Fruit fly (Drosophila melanogaster) whole organism, prepupa: ENCODE data around the gene CG17271.

Experiments
- Blimp-1 ChIP-seq: fragments of 200-800 bp; sonication (Bioruptor generic); optimal IDR thresholded peaks from 3 replicates; lab custom pipeline; 2017; ENCODE audit warnings: missing biosample characterization, missing genetic modification characterization, mild to moderate bottlenecking, moderate library complexity, missing genetic modification reagents
- CG10631 ChIP-seq: fragments of 200-800 bp; sonication (Bioruptor generic); optimal IDR thresholded peaks from 2 replicates; lab custom pipeline; 2016; ENCODE audit warnings: missing biosample characterization, missing genetic modification characterization
- CG10669 ChIP-seq: fragments of 200-800 bp; sonication (Bioruptor generic); optimal IDR thresholded peaks from 3 replicates; lab custom pipeline; 2018; ENCODE audit warnings: missing biosample characterization, mild to moderate bottlenecking, missing genetic modification characterization, moderate library complexity
- CG11294 ChIP-seq: fragments of 200-800 bp; sonication (Bioruptor generic); IDR thresholded peaks from 2 replicates; pipeline ENCODE4 v1.3.6; 2022; ENCODE audit warnings: missing biosample characterization, missing genetic modification characterization
- CG11762 ChIP-seq: fragments of 200-800 bp; sonication (Bioruptor generic); optimal IDR thresholded peaks from 3 replicates; lab custom pipeline; 2016; ENCODE audit warnings: missing biosample characterization, missing genetic modification characterization; ENCODE audit not compliant: insufficient read depth
- CG11902 ChIP-seq: fragments of 200-800 bp; sonication (Bioruptor generic); optimal IDR thresholded peaks from 3 replicates; lab custom pipeline; 2016; ENCODE audit warnings: missing biosample characterization, missing genetic modification characterization
- CG15336 ChIP-seq: fragments of 200-800 bp; sonication (Bioruptor generic); IDR thresholded peaks from 2 replicates; pipeline ENCODE4 v1.3.6; 2022; ENCODE audit warnings: missing biosample characterization, missing genetic modification characterization
- CG1621 ChIP-seq: fragments of 200-800 bp; sonication (Bioruptor generic); optimal IDR thresholded peaks from 3 replicates; lab custom pipeline; 2018; ENCODE audit warnings: missing biosample characterization, mild to moderate bottlenecking, missing genetic modification characterization
- CG16779 ChIP-seq: fragments of 200-800 bp; sonication (Bioruptor generic); optimal IDR thresholded peaks from 3 replicates; lab custom pipeline; 2017; ENCODE audit warnings: missing biosample characterization, mild to moderate bottlenecking, missing genetic modification characterization
- CG3032 ChIP-seq: fragments of 200-800 bp; optimal IDR thresholded peaks from 2 replicates; lab custom pipeline; 2019; ENCODE audit warnings: missing biosample characterization, mild to moderate bottlenecking, missing genetic modification characterization, moderate library complexity
- CG31627 ChIP-seq: fragments of 200-800 bp; sonication (Bioruptor generic); optimal IDR thresholded peaks from 3 replicates; lab custom pipeline; 2016; ENCODE audit warnings: missing biosample characterization, missing genetic modification characterization
- CG32006 ChIP-seq: fragments of 200-800 bp; sonication (Bioruptor generic); optimal IDR thresholded peaks from 3 replicates; lab custom pipeline; 2017; ENCODE audit warnings: missing biosample characterization, mild to moderate bottlenecking, missing genetic modification characterization
- CG6163 ChIP-seq: fragments of 200-800 bp; sonication (Bioruptor generic); IDR thresholded peaks from 3 replicates; pipeline ENCODE4 v1.3.6; 2022; ENCODE audit warnings: missing biosample characterization, missing genetic modification characterization
- CG6276 ChIP-seq: fragments of 200-800 bp; sonication (Bioruptor generic); optimal IDR thresholded peaks from 2 replicates; lab custom pipeline; 2017; ENCODE audit warnings: missing biosample characterization, mild to moderate bottlenecking, missing genetic modification characterization
- CG6792 ChIP-seq: fragments of 200-800 bp; sonication (Bioruptor generic); optimal IDR thresholded peaks from 3 replicates; lab custom pipeline; 2016; ENCODE audit warnings: missing biosample characterization, missing genetic modification characterization
- CG6808 ChIP-seq: fragments of 200-800 bp; sonication (Bioruptor generic); optimal IDR thresholded peaks from 3 replicates; lab custom pipeline; 2017; ENCODE audit warnings: missing biosample characterization, missing genetic modification characterization, mild to moderate bottlenecking, moderate library complexity, missing genetic modification reagents
- CG6854 ChIP-seq: fragments of 200-800 bp; sonication (Bioruptor generic); optimal IDR thresholded peaks from 2 replicates; lab custom pipeline; 2017; ENCODE audit warnings: missing biosample characterization, mild to moderate bottlenecking, missing genetic modification characterization
- CG8119 ChIP-seq: fragments of 200-800 bp; sonication (Bioruptor generic); IDR thresholded peaks from 3 replicates; pipeline ENCODE4 v1.3.6; 2022; ENCODE audit warnings: missing biosample characterization, missing genetic modification characterization
- CG8319 ChIP-seq: fragments of 200-800 bp; sonication (Bioruptor generic); optimal IDR thresholded peaks from 3 replicates; lab custom pipeline; 2016; ENCODE audit warnings: missing biosample characterization, missing genetic modification characterization
- CG8632 ChIP-seq: fragments of 200-800 bp; sonication (Bioruptor generic); optimal IDR thresholded peaks from 3 replicates; lab custom pipeline; 2016; ENCODE audit warnings: missing biosample characterization, missing genetic modification characterization
- CG9139 ChIP-seq: fragments of 200-800 bp; sonication (Bioruptor generic); optimal IDR thresholded peaks from 3 replicates; lab custom pipeline; 2017; ENCODE audit warnings: missing biosample characterization, mild to moderate bottlenecking, missing genetic modification characterization
- Eip78C ChIP-seq: fragments of 200-800 bp; sonication (Bioruptor generic); peaks from one replicate; lab custom pipeline; 2016; ENCODE audit warnings: missing biosample characterization, missing genetic modification characterization
- Eip93F ChIP-seq: fragments of 200-800 bp; sonication (Bioruptor generic); optimal IDR thresholded peaks from 2 replicates; lab custom pipeline; 2016; ENCODE audit warnings: missing biosample characterization, mild to moderate bottlenecking, missing genetic modification characterization
- Ets96B ChIP-seq: fragments of 200-800 bp; optimal IDR thresholded peaks from 2 replicates; lab custom pipeline; 2019; ENCODE audit warnings: missing biosample characterization, mild to moderate bottlenecking, missing genetic modification characterization, moderate library complexity
- Gug ChIP-seq: fragments of 200-800 bp; sonication (Bioruptor generic); IDR thresholded peaks from 2 replicates; pipeline ENCODE4 v1.3.6; 2022; ENCODE audit warnings: missing biosample characterization, missing genetic modification characterization
- Hr39 ChIP-seq: fragments of 200-800 bp; sonication (Bioruptor generic); optimal IDR thresholded peaks from 2 replicates; lab custom pipeline; 2016; ENCODE audit warnings: missing biosample characterization, missing genetic modification characterization
- Hr4 ChIP-seq: fragments of 200-800 bp; sonication (Bioruptor generic); optimal IDR thresholded peaks from 3 replicates; lab custom pipeline; 2016; ENCODE audit warnings: missing biosample characterization, missing genetic modification characterization
- Lpt ChIP-seq: fragments of 200-800 bp; sonication (Bioruptor generic); optimal IDR thresholded peaks from 3 replicates; lab custom pipeline; 2016; ENCODE audit warnings: missing biosample characterization, missing genetic modification characterization
- Met ChIP-seq: fragments of 200-800 bp; sonication (Bioruptor generic); optimal IDR thresholded peaks from 3 replicates; lab custom pipeline; 2016; ENCODE audit warnings: missing biosample characterization, missing genetic modification characterization
- Smox ChIP-seq: fragments of 200-800 bp; sonication (Bioruptor generic); optimal IDR thresholded peaks from 3 replicates; lab custom pipeline; 2016; ENCODE audit warnings: missing biosample characterization, missing genetic modification characterization
- Sox102F ChIP-seq: fragments of 200-800 bp; sonication (Bioruptor generic); optimal IDR thresholded peaks from 2 replicates; lab custom pipeline; 2016; ENCODE audit warnings: missing biosample characterization, mild to moderate bottlenecking, missing genetic modification characterization
- Sox15 ChIP-seq: fragments of 200-800 bp; sonication (Bioruptor generic); optimal IDR thresholded peaks from 3 replicates; lab custom pipeline; 2016; ENCODE audit warnings: missing biosample characterization, missing genetic modification characterization
- achi ChIP-seq: fragments of 200-800 bp; sonication (Bioruptor generic); optimal IDR thresholded peaks from 3 replicates; lab custom pipeline; 2016; ENCODE audit warnings: missing biosample characterization, missing genetic modification characterization
- acj6 ChIP-seq: fragments of 200-800 bp; sonication (Bioruptor generic); optimal IDR thresholded peaks from 3 replicates; lab custom pipeline; 2016; ENCODE audit warnings: missing biosample characterization, missing genetic modification characterization
- cyc ChIP-seq: fragments of 200-800 bp; sonication (Bioruptor generic); optimal IDR thresholded peaks from 3 replicates; lab custom pipeline; 2016; ENCODE audit warnings: missing biosample characterization, missing genetic modification characterization
- dsx ChIP-seq: fragments of 200-800 bp; optimal IDR thresholded peaks from 3 replicates; lab custom pipeline; 2019; ENCODE audit warnings: missing biosample characterization, mild to moderate bottlenecking, missing genetic modification characterization, moderate library complexity; ENCODE audit not compliant: poor library complexity, severe bottlenecking
- eg ChIP-seq: fragments of 200-800 bp; sonication (Bioruptor generic); IDR thresholded peaks from 3 replicates; pipeline ENCODE4 v1.3.6; 2022; ENCODE audit warnings: missing biosample characterization, missing genetic modification characterization
- esn ChIP-seq: fragments of 200-800 bp; sonication (Bioruptor generic); optimal IDR thresholded peaks from 2 replicates; lab custom pipeline; 2016; ENCODE audit warnings: missing biosample characterization, mild to moderate bottlenecking, missing genetic modification characterization, moderate library complexity
- fd85E ChIP-seq: fragments of 200-800 bp; sonication (Bioruptor generic); optimal IDR thresholded peaks from 3 replicates; lab custom pipeline; 2016; ENCODE audit warnings: missing biosample characterization, missing genetic modification characterization
- lz ChIP-seq: fragments of 200-800 bp; sonication (Bioruptor generic); optimal IDR thresholded peaks from 3 replicates; lab custom pipeline; 2016; ENCODE audit warnings: missing biosample characterization, missing genetic modification characterization
- net ChIP-seq: fragments of 200-800 bp; sonication (Bioruptor generic); optimal IDR thresholded peaks from 3 replicates; lab custom pipeline; 2016; ENCODE audit warnings: missing biosample characterization, missing genetic modification characterization
- salr ChIP-seq, 2 experiments: fragments of 200-800 bp; sonication (Bioruptor generic); optimal IDR thresholded peaks; 3 replicates each; lab custom pipeline; 2016 to 2018; ENCODE audit warnings: missing biosample characterization in 2 of 2, missing genetic modification characterization in 2 of 2, mild to moderate bottlenecking in 1 of 2
- spab ChIP-seq: fragments of 200-800 bp; sonication (Bioruptor generic); optimal IDR thresholded peaks from 2 replicates; lab custom pipeline; 2017; ENCODE audit warnings: missing biosample characterization, mild to moderate bottlenecking, missing genetic modification characterization, missing genetic modification reagents
- ss ChIP-seq, 2 experiments: fragments of 200-800 bp; sonication (Bioruptor generic); optimal IDR thresholded peaks; 2 replicates in 1 of 2; 3 replicates in 1 of 2; lab custom pipeline; 2017 to 2018; ENCODE audit warnings: mild to moderate bottlenecking in 2 of 2, missing biosample characterization in 2 of 2, missing genetic modification characterization in 2 of 2, moderate library complexity in 1 of 2
- svp ChIP-seq: fragments of 200-800 bp; sonication (Bioruptor generic); peaks from one replicate; lab custom pipeline; 2016; ENCODE audit warnings: missing biosample characterization, missing genetic modification characterization
- topi ChIP-seq: fragments of 200-800 bp; sonication (Bioruptor generic); optimal IDR thresholded peaks from 3 replicates; lab custom pipeline; 2016; ENCODE audit warnings: missing biosample characterization, missing genetic modification characterization

Gene CG17271

DNA sequence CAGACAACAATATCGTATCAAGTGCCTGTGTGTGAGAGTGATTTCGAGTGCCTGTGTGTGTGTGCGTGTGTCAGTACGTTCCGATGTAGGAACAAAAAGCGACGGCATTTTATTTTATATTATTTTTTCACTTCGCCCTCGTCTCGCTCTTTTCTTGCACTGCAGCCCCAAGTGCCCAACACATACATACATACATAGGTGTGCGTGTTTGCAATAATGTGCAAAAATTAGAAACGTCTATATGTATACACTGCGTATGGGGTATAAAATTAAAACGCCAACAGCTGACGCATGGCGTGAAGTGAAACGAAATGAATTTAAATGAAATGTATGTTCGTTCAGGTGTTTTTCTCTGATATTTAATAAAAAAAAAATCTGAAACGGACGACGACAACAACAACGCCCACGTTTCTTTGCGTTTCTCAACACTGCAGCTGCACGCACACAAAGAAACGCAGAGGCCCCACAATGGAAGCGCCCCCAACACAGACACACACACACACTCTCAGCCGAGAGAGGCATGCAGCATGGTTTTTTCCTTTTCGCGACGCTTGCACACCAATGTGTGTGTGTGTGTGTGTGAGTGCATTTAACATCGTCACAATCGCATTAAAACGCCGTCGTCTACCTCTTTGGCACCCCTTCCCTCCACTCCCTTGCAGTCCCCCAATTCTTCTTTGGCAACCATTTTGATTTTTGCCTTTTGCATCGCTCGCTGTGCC is 37.8 kb downstream of the CG17271 start (continued):
- TF ChIP-seq CG16779 (tag; lab: Kevin White, UChicago) (peak; percentile 38), CG32006 (GFP tag; lab: Kevin White, UChicago) (peak; percentile 68), Hr39 (peak; percentile 24), CG6854 (no peak), lz (GFP tag; lab: Kevin White, UChicago) (peak; percentile 58), topi (peak; percentile 43), Smox (GFP tag; lab: Kevin White, UChicago) (peak; percentile 55), acj6 (GFP tag; lab: Kevin White, UChicago) (peak; percentile 57), CG3032 (tag; lab: Kevin White, UChicago) (peak; percentile 26), achi (GFP tag; lab: Kevin White, UChicago) (peak; percentile 62), Hr4 (GFP tag; lab: Kevin White, UChicago) (peak; percentile 74), CG6276 (GFP tag; lab: Kevin White, UChicago) (peak; percentile 52), Met (GFP tag; lab: Kevin White, UChicago) (peak; percentile 54), eg (GFP tag; lab: Robert Waterston, UW) (peak; percentile 54; the same call in 1 of the 3 replicates), CG11294 (GFP tag; lab: Robert Waterston, UW) (peak; percentile 6; the same call in 1 of the 2 replicates), ss (GFP tag; optimal IDR thresholded peaks at IDR 0.05; lab: Kevin White, UChicago) (peak; percentile 40 to 72), Sox102F (peak; percentile 43), CG31627 (GFP tag; lab: Kevin White, UChicago) (peak; percentile 32), spab (peak; percentile 38), CG15336 (GFP tag; lab: Robert Waterston, UW) (peak; percentile 33; the same call in 1 of the 2 replicates), dsx (GFP tag; lab: Kevin White, UChicago) (peak; percentile 35), CG11902 (GFP tag; lab: Kevin White, UChicago) (no peak), Blimp-1 (GFP tag; lab: Kevin White, UChicago) (no peak), Sox15 (no peak), CG6792 (GFP tag; lab: Kevin White, UChicago) (peak; percentile 56), Eip93F (no peak), svp (GFP tag; lab: Kevin White, UChicago) (peak; percentile 77), fd85E (GFP tag; lab: Kevin White, UChicago) (no peak), CG6808 (GFP tag; lab: Kevin White, UChicago) (peak; percentile 67), Lpt (GFP tag; lab: Kevin White, UChicago) (peak; percentile 69), Gug (GFP tag; lab: Robert Waterston, UW) (no peak), CG10669 (GFP tag; lab: Kevin White, UChicago) (peak; percentile 33), esn (GFP tag; lab: Kevin White, UChicago) (peak; percentile 71), CG8632 (peak; percentile 38), CG8119 (GFP tag; lab: Robert Waterston, UW) (peak; percentile 48; the same call in 2 of the 3 replicates), CG10631 (GFP tag; lab: Kevin White, UChicago) (peak; percentile 64), net (GFP tag; lab: Kevin White, UChicago) (peak; percentile 55)

DNA sequence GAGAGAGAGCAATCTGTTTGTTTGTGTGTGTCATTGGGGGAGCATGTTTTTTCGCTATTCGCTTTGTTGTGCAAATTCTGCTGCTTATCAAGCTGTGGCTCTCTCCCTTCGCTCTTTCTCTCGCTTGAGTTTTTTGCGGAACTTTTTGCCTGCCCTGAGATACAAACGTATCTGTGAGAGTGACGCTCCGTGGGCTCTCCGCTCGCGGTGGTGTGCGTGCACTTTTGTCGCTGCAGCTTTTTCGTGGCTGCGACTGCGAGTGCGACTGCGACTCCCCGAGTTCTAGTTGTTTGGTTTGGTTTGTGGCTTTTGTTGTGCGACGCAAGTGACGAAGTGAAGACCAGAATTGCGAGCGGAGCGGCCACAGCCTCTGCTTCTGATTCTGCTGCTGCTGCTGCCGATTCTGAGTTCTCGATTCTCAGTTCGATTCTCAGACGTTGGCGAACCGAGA is 39.0 kb downstream of the CG17271 start:
- peak; percentile 21 for TF ChIP-seq Ets96B (tag; lab: Kevin White, UChicago)
- peak; percentile 75; the same call in 2 of the 3 replicates for TF ChIP-seq eg (GFP tag; lab: Robert Waterston, UW)
- TF ChIP-seq CG8319, result no peak
- TF ChIP-seq CG15336 (GFP tag; lab: Robert Waterston, UW), result peak; percentile 82
- TF ChIP-seq CG11902 (GFP tag; lab: Kevin White, UChicago), result no peak
- TF ChIP-seq CG11294 (GFP tag; lab: Robert Waterston, UW), result peak; percentile 45; the same call in 1 of the 2 replicates
- TF ChIP-seq ss (GFP tag; optimal IDR thresholded peaks at IDR 0.05; lab: Kevin White, UChicago), result peak; percentile 33 to 78
- TF ChIP-seq CG11762 (GFP tag; lab: Kevin White, UChicago), result no peak
- TF ChIP-seq Eip93F, result peak; percentile 84
- TF ChIP-seq Gug (GFP tag; lab: Robert Waterston, UW), result peak; percentile 45; the same call in 1 of the 2 replicates
- TF ChIP-seq CG16779 (tag; lab: Kevin White, UChicago), result peak; percentile 59
- peak; percentile 93 for TF ChIP-seq fd85E (GFP tag; lab: Kevin White, UChicago)
- TF ChIP-seq cyc (GFP tag; lab: Kevin White, UChicago), result no peak
- TF ChIP-seq Sox15, result no peak
- peak; percentile 29 for TF ChIP-seq CG9139 (GFP tag; lab: Kevin White, UChicago)
- no peak for TF ChIP-seq CG1621 (tag; lab: Kevin White, UChicago)
- TF ChIP-seq Eip78C (GFP tag; lab: Kevin White, UChicago), result peak; percentile 44
- peak; percentile 65 for TF ChIP-seq CG8119 (GFP tag; lab: Robert Waterston, UW)
- TF ChIP-seq CG6163, result peak; percentile 87
- no peak for TF ChIP-seq CG6808 (GFP tag; lab: Kevin White, UChicago)
- peak; percentile 43 for TF ChIP-seq Sox102F
- TF ChIP-seq salr (GFP tag; optimal IDR thresholded peaks at IDR 0.05; lab: Kevin White, UChicago), result no peak
- peak; percentile 86 for TF ChIP-seq svp (GFP tag; lab: Kevin White, UChicago)
- TF ChIP-seq topi, result peak; percentile 11
- TF ChIP-seq acj6 (GFP tag; lab: Kevin White, UChicago), result no peak
